Worm (Caenorhabditis elegans): Measurements from ENCODE around the gene nhr-208.

ce11 chrV:12048445-12048844 lies 45.7 kb upstream of the nhr-208 start, which contains the start of gene dars-2:
- TF ChIP-seq ama-1 (optimal IDR thresholded peaks at IDR 0.05) = no peak
- TF ChIP-seq pha-4 (tag; optimal IDR thresholded peaks at IDR 0.05) = no peak
- no peak for TF ChIP-seq K02D7.2 (tag; optimal IDR thresholded peaks at IDR 0.05)
- no peak for TF ChIP-seq F13H6.1 (tag; optimal IDR thresholded peaks at IDR 0.05)
- TF ChIP-seq pqm-1 (tag; optimal IDR thresholded peaks at IDR 0.05) = no peak
- no peak for TF ChIP-seq nhr-11 (tag; optimal IDR thresholded peaks at IDR 0.05)
- no peak for TF ChIP-seq unc-55 (GFP tag; optimal IDR thresholded peaks at IDR 0.05)
- TF ChIP-seq hlh-8 (tag; optimal IDR thresholded peaks at IDR 0.05) = no peak
- no peak for TF ChIP-seq ceh-48 (tag; optimal IDR thresholded peaks at IDR 0.05)
- TF ChIP-seq pax-1 (tag; optimal IDR thresholded peaks at IDR 0.05) = no peak
- TF ChIP-seq elt-2 (tag; optimal IDR thresholded peaks at IDR 0.05) = no peak
- TF ChIP-seq rnt-1 (tag; optimal IDR thresholded peaks at IDR 0.05) = no peak

Data from whole organism, late embryonic.